Worm (Caenorhabditis elegans) whole organism, mixed stage, embryonic: ENCODE results near the gene T05B4.13.

ENCODE experiments used
- blmp-1 ChIP-seq: fragments of 150-350 bp; optimal IDR thresholded peaks from 2 replicates; lab custom pipeline; 2014; ENCODE audit warnings: missing biosample characterization, missing genetic modification characterization
- ceh-43 ChIP-seq: fragments of 200-800 bp; sonication (Bioruptor generic); optimal IDR thresholded peaks from 2 replicates; lab custom pipeline; 2018; ENCODE audit warnings: mild to moderate bottlenecking, missing genetic modification characterization, moderate library complexity, missing compliant biosample characterization
- ces-1 ChIP-seq: fragments of 150-350 bp; optimal IDR thresholded peaks from 2 replicates; lab custom pipeline; 2014; ENCODE audit warnings: missing biosample characterization, missing genetic modification reagents, missing genetic modification characterization
- elt-3 ChIP-seq: fragments of 150-350 bp; optimal IDR thresholded peaks from 2 replicates; lab custom pipeline; 2014; ENCODE audit warnings: missing biosample characterization, missing genetic modification characterization
- mep-1 ChIP-seq: fragments of 150-350 bp; optimal IDR thresholded peaks from 2 replicates; lab custom pipeline; 2017; ENCODE audit warnings: missing biosample characterization, missing genetic modification reagents, missing genetic modification characterization, inconsistent platforms
- nhr-237 ChIP-seq: fragments of 150-350 bp; optimal IDR thresholded peaks from 2 replicates; lab custom pipeline; 2014; ENCODE audit warnings: missing biosample characterization, missing genetic modification characterization
- nhr-76 ChIP-seq: sonication (generic microtip); optimal IDR thresholded peaks from 2 replicates; lab custom pipeline; 2017; ENCODE audit warnings: missing biosample characterization, missing genetic modification characterization
- pha-4 ChIP-seq: fragments of 150-350 bp; optimal IDR thresholded peaks from 2 replicates; lab custom pipeline; 2018; ENCODE audit warnings: missing biosample characterization, missing genetic modification reagents, missing genetic modification characterization
- snpc-4 ChIP-seq: fragments of 150-350 bp; optimal IDR thresholded peaks from 2 replicates; lab custom pipeline; 2014; ENCODE audit warnings: missing biosample characterization, missing genetic modification characterization
- unc-39 ChIP-seq: fragments of 150-350 bp; optimal IDR thresholded peaks from 2 replicates; lab custom pipeline; 2014; ENCODE audit warnings: missing biosample characterization, missing genetic modification characterization

ce11 chrV:4131471-4131939, 4.2 kb upstream of the T05B4.13 start, which contains the start of gene nhr-57:
- TF ChIP-seq pha-4 (tag; lab: Kevin White, UChicago) (no peak), unc-39 (tag; lab: Kevin White, UChicago) (no peak), mep-1 (tag; lab: Kevin White, UChicago) (no peak), nhr-76 (tag; lab: Kevin White, UChicago) (no peak), ceh-43 (no peak), snpc-4 (no peak), nhr-237 (tag; lab: Kevin White, UChicago) (peak; percentile 31), elt-3 (tag; lab: Kevin White, UChicago) (peak; percentile 87), blmp-1 (no peak), ces-1 (GFP tag; lab: Kevin White, UChicago) (no peak)
